Worm (Caenorhabditis elegans) whole organism, young adult: ENCODE measurements around the gene Y39B6A.3.

ENCODE experiments used
- D2030.7 ChIP-seq: fragments of 200-800 bp; sonication (Bioruptor generic); IDR thresholded peaks from 2 replicates; pipeline ENCODE4 v1.3.6; 2022; ENCODE audit warnings: missing genetic modification reagents, missing genetic modification characterization, missing compliant biosample characterization
- F37B4.10 ChIP-seq: fragments of 200-800 bp; sonication (Bioruptor generic); IDR thresholded peaks from 2 replicates; pipeline ENCODE4 v1.3.6; 2022; ENCODE audit warnings: missing genetic modification characterization, missing compliant biosample characterization
- F52B5.7 ChIP-seq: sonication (generic microtip); optimal IDR thresholded peaks from 2 replicates; lab custom pipeline; 2016; ENCODE audit warnings: mild to moderate bottlenecking, missing genetic modification characterization, missing compliant biosample characterization
- K12H6.12 ChIP-seq: fragments of 200-800 bp; sonication (Bioruptor generic); optimal IDR thresholded peaks from 2 replicates; lab custom pipeline; 2018; ENCODE audit warnings: mild to moderate bottlenecking, missing genetic modification characterization, missing compliant biosample characterization
- Y67H2A.10 ChIP-seq: fragments of 200-800 bp; sonication (Bioruptor generic); conservative IDR thresholded peaks from 2 replicates; pipeline ENCODE4 v1.3.6; 2022; ENCODE audit warnings: missing genetic modification reagents, missing genetic modification characterization, missing compliant biosample characterization
- akir-1 ChIP-seq: fragments of 200-800 bp; sonication (Bioruptor generic); optimal IDR thresholded peaks from 2 replicates; lab custom pipeline; 2018; ENCODE audit warnings: mild to moderate bottlenecking, missing genetic modification characterization, moderate library complexity, missing compliant biosample characterization
- bed-2 ChIP-seq: fragments of 200-800 bp; sonication (Bioruptor generic); IDR thresholded peaks from 2 replicates; pipeline ENCODE4 v1.3.6; 2022; ENCODE audit warnings: missing genetic modification reagents, missing genetic modification characterization, missing compliant biosample characterization
- dpl-1 ChIP-seq: fragments of 150-350 bp; optimal IDR thresholded peaks from 2 replicates; lab custom pipeline; 2014; ENCODE audit warnings: missing biosample characterization, missing genetic modification reagents, missing genetic modification characterization
- ekl-4 ChIP-seq: fragments of 200-800 bp; sonication (Bioruptor generic); IDR thresholded peaks from 2 replicates; pipeline ENCODE4 v1.3.6; 2022; ENCODE audit warnings: missing genetic modification reagents, missing genetic modification characterization, missing compliant biosample characterization
- lir-1 ChIP-seq: fragments of 200-800 bp; sonication (Bioruptor generic); conservative IDR thresholded peaks from 2 replicates; pipeline ENCODE4 v1.3.6; 2022; ENCODE audit warnings: missing genetic modification reagents, missing genetic modification characterization, missing compliant biosample characterization
- somi-1 ChIP-seq: fragments of 200-800 bp; sonication (Bioruptor generic); optimal IDR thresholded peaks from 2 replicates; lab custom pipeline; 2018; ENCODE audit warnings: mild to moderate bottlenecking, missing genetic modification characterization, missing compliant biosample characterization
- zfh-2 ChIP-seq: fragments of 200-800 bp; sonication (Bioruptor generic); conservative IDR thresholded peaks from 2 replicates; pipeline ENCODE4 v1.3.6; 2022; ENCODE audit warnings: missing genetic modification reagents, missing genetic modification characterization, missing compliant biosample characterization
- ztf-28 ChIP-seq: fragments of 200-800 bp; sonication (Bioruptor generic); IDR thresholded peaks from 2 replicates; pipeline ENCODE4 v1.3.6; 2022; ENCODE audit warnings: missing genetic modification reagents, missing genetic modification characterization, missing compliant biosample characterization

- TF ChIP-seq D2030.7 (GFP tag; lab: Robert Waterston, UW) (no peak), bed-2 (GFP tag; lab: Robert Waterston, UW) (no peak), ekl-4 (GFP tag; lab: Robert Waterston, UW) (no peak), zfh-2 (GFP tag; lab: Robert Waterston, UW) (no peak), dpl-1 (GFP tag; lab: Kevin White, UChicago) (no peak), K12H6.12 (tag; lab: Kevin White, UChicago) (no peak), F37B4.10 (GFP tag; lab: Robert Waterston, UW) (no peak), lir-1 (no peak), somi-1 (GFP tag; lab: Kevin White, UChicago) (no peak), Y67H2A.10 (no peak), ztf-28 (GFP tag; lab: Robert Waterston, UW) (no peak), F52B5.7 (tag; lab: Kevin White, UChicago) (no peak), akir-1 (GFP tag; lab: Kevin White, UChicago) (no peak)
These were observed 27.3 kb upstream of the Y39B6A.3 start, which contains the start of gene srr-2 for ce11 chrV:19217104-19217503.
